Worm (Caenorhabditis elegans) whole organism, early embryonic: ENCODE data around the gene C08B6.6.

Experiments
- B0310.2 ChIP-seq: sonication (generic microtip); optimal IDR thresholded peaks from 2 replicates; lab custom pipeline; 2016; ENCODE audit warnings: mild to moderate bottlenecking, missing genetic modification characterization, missing compliant biosample characterization
- F13C5.2 ChIP-seq: sonication (generic microtip); optimal IDR thresholded peaks from 2 replicates; lab custom pipeline; 2017; ENCODE audit warnings: mild to moderate bottlenecking, missing genetic modification characterization, inconsistent platforms, missing compliant biosample characterization
- aly-1 ChIP-seq: sonication (generic microtip); optimal IDR thresholded peaks from 2 replicates; lab custom pipeline; 2016; ENCODE audit warnings: missing genetic modification characterization, missing compliant biosample characterization
- ama-1 ChIP-seq: fragments of 150-350 bp; optimal IDR thresholded peaks from 2 replicates; lab custom pipeline; 2014
- ceh-13 ChIP-seq: fragments of 200-800 bp; sonication (Bioruptor generic); optimal IDR thresholded peaks from 2 replicates; lab custom pipeline; 2018; ENCODE audit warnings: mild to moderate bottlenecking, missing genetic modification characterization, missing compliant biosample characterization
- ceh-36 ChIP-seq: sonication (generic microtip); optimal IDR thresholded peaks from 2 replicates; lab custom pipeline; 2016; ENCODE audit warnings: missing genetic modification characterization, inconsistent platforms, missing compliant biosample characterization
- ets-7 ChIP-seq: sonication (generic microtip); optimal IDR thresholded peaks from 2 replicates; lab custom pipeline; 2016; ENCODE audit warnings: missing genotype, missing genetic modification characterization, missing compliant biosample characterization
- flt-1 ChIP-seq: fragments of 200-800 bp; sonication (Bioruptor generic); IDR thresholded peaks from 2 replicates; pipeline ENCODE4 v1.3.6; 2022; ENCODE audit warnings: missing genetic modification characterization, missing compliant biosample characterization
- hmbx-1 ChIP-seq: sonication (generic microtip); optimal IDR thresholded peaks from 2 replicates; lab custom pipeline; 2016; ENCODE audit warnings: mild to moderate bottlenecking, missing genetic modification characterization, missing compliant biosample characterization
- hmg-4 ChIP-seq: fragments of 200-800 bp; sonication (Bioruptor generic); optimal IDR thresholded peaks from 2 replicates; lab custom pipeline; 2018; ENCODE audit warnings: mild to moderate bottlenecking, missing genetic modification characterization, missing compliant biosample characterization
- hnd-1 ChIP-seq: sonication (generic microtip); optimal IDR thresholded peaks from 2 replicates; lab custom pipeline; 2016; ENCODE audit warnings: missing genetic modification characterization, missing compliant biosample characterization
- pes-1 ChIP-seq: fragments of 200-800 bp; sonication (Bioruptor generic); IDR thresholded peaks from 2 replicates; pipeline ENCODE4 v1.3.6; 2022; ENCODE audit warnings: missing genetic modification reagents, missing genetic modification characterization, missing compliant biosample characterization
- scrt-1 ChIP-seq: fragments of 200-800 bp; sonication (Bioruptor generic); IDR thresholded peaks from 2 replicates; pipeline ENCODE4 v1.3.6; 2022; ENCODE audit warnings: missing genetic modification characterization, missing compliant biosample characterization
- sea-1 ChIP-seq: fragments of 200-800 bp; sonication (Bioruptor generic); conservative IDR thresholded peaks from 2 replicates; pipeline ENCODE4 v1.3.6; 2022; ENCODE audit warnings: missing genetic modification characterization, missing compliant biosample characterization
- tbx-11 ChIP-seq: fragments of 200-800 bp; sonication (Bioruptor generic); IDR thresholded peaks from 2 replicates; pipeline ENCODE4 v1.3.6; 2022; ENCODE audit warnings: missing genetic modification characterization, missing compliant biosample characterization
- tbx-37 ChIP-seq: fragments of 200-800 bp; sonication (Bioruptor generic); conservative IDR thresholded peaks from 2 replicates; pipeline ENCODE4 v1.3.6; 2022; ENCODE audit warnings: missing genetic modification reagents, missing genetic modification characterization, missing compliant biosample characterization
- tra-4 ChIP-seq: sonication (generic microtip); optimal IDR thresholded peaks from 2 replicates; lab custom pipeline; 2017; ENCODE audit warnings: missing genetic modification characterization, missing compliant biosample characterization

C08B6.6 gene

ce11 chrV:10145653-10146052 lies 22.2 kb downstream of the C08B6.6 start, which contains the start of gene C51E3.9:
Gene C51E3.9 (plus strand): TSS chrV:10145953.
- no peak for TF ChIP-seq ets-7 (tag; lab: Kevin White, UChicago)
- no peak for TF ChIP-seq ceh-13

ce11 chrV:10146787-10147186 lies 23.4 kb downstream of the C08B6.6 start:
- TF ChIP-seq tbx-37 (GFP tag; lab: Robert Waterston, UW) (no peak), pes-1 (GFP tag; lab: Robert Waterston, UW) (no peak), aly-1 (tag; lab: Kevin White, UChicago) (no peak), scrt-1 (GFP tag; lab: Robert Waterston, UW) (no peak), hnd-1 (no peak), ceh-36 (tag; lab: Kevin White, UChicago) (no peak), ama-1 (lab: Kevin White, UChicago) (no peak), B0310.2 (tag; lab: Kevin White, UChicago) (no peak), hmbx-1 (tag; lab: Kevin White, UChicago) (no peak)

ce11 chrV:10148352-10148751 lies 24.9 kb downstream of the C08B6.6 start, which contains the start of gene srsx-26:
Gene srsx-26 (plus strand): TSS chrV:10148652.
- TF ChIP-seq ceh-36 (tag; lab: Kevin White, UChicago) (no peak), tbx-37 (GFP tag; lab: Robert Waterston, UW) (no peak), tra-4 (tag; lab: Kevin White, UChicago) (no peak), hmbx-1 (tag; lab: Kevin White, UChicago) (no peak), sea-1 (GFP tag; lab: Robert Waterston, UW) (no peak), pes-1 (GFP tag; lab: Robert Waterston, UW) (no peak), flt-1 (GFP tag; lab: Robert Waterston, UW) (no peak), F13C5.2 (tag; lab: Kevin White, UChicago) (no peak), scrt-1 (GFP tag; lab: Robert Waterston, UW) (no peak), tbx-11 (no peak), ceh-13 (no peak), ets-7 (tag; lab: Kevin White, UChicago) (no peak), aly-1 (tag; lab: Kevin White, UChicago) (no peak), B0310.2 (tag; lab: Kevin White, UChicago) (no peak), hmg-4 (GFP tag; lab: Kevin White, UChicago) (no peak), hnd-1 (no peak), ama-1 (lab: Kevin White, UChicago) (no peak)

ce11 chrV:10149728-10150127 lies 26.3 kb downstream of the C08B6.6 start, which contains the start of gene srsx-27:
Gene srsx-27 (plus strand): TSS chrV:10150028.
- TF ChIP-seq sea-1 (GFP tag; lab: Robert Waterston, UW) (no peak), scrt-1 (GFP tag; lab: Robert Waterston, UW) (no peak), hnd-1 (no peak), tbx-11 (no peak), ets-7 (tag; lab: Kevin White, UChicago) (no peak), ama-1 (lab: Kevin White, UChicago) (no peak)

ce11 chrV:10152278-10152677 lies 28.9 kb downstream of the C08B6.6 start, which contains the start of gene srsx-28:
Gene srsx-28 (plus strand): TSS chrV:10152578.
- TF ChIP-seq tbx-11 (no peak), hnd-1 (no peak), sea-1 (GFP tag; lab: Robert Waterston, UW) (no peak), ceh-36 (tag; lab: Kevin White, UChicago) (no peak), ceh-13 (no peak), pes-1 (GFP tag; lab: Robert Waterston, UW) (no peak), hmbx-1 (tag; lab: Kevin White, UChicago) (no peak), F13C5.2 (tag; lab: Kevin White, UChicago) (no peak), tra-4 (tag; lab: Kevin White, UChicago) (no peak), scrt-1 (GFP tag; lab: Robert Waterston, UW) (no peak), ama-1 (lab: Kevin White, UChicago) (no peak), aly-1 (tag; lab: Kevin White, UChicago) (no peak), B0310.2 (tag; lab: Kevin White, UChicago) (no peak), flt-1 (GFP tag; lab: Robert Waterston, UW) (no peak), hmg-4 (GFP tag; lab: Kevin White, UChicago) (no peak), tbx-37 (GFP tag; lab: Robert Waterston, UW) (no peak), ets-7 (tag; lab: Kevin White, UChicago) (no peak)

- TF ChIP-seq pes-1 (GFP tag; lab: Robert Waterston, UW) (no peak), aly-1 (tag; lab: Kevin White, UChicago) (no peak), ceh-36 (tag; lab: Kevin White, UChicago) (no peak), hmg-4 (GFP tag; lab: Kevin White, UChicago) (no peak), tbx-11 (no peak), ceh-13 (no peak), F13C5.2 (tag; lab: Kevin White, UChicago) (no peak)
Measured at ce11 chrV:10153076-10153475, 29.7 kb downstream of the C08B6.6 start.

ce11 chrV:10154698-10155097 lies 31.3 kb downstream of the C08B6.6 start, which contains the start of gene srsx-29:
Gene srsx-29 (plus strand): TSS chrV:10154998.
- no peak for TF ChIP-seq pes-1 (GFP tag; lab: Robert Waterston, UW)
- TF ChIP-seq ama-1 (lab: Kevin White, UChicago) = no peak
- TF ChIP-seq hnd-1 = no peak
- no peak for TF ChIP-seq sea-1 (GFP tag; lab: Robert Waterston, UW)
- no peak for TF ChIP-seq B0310.2 (tag; lab: Kevin White, UChicago)
- no peak for TF ChIP-seq tbx-11
- TF ChIP-seq tra-4 (tag; lab: Kevin White, UChicago) = no peak
- TF ChIP-seq ets-7 (tag; lab: Kevin White, UChicago) = no peak
- no peak for TF ChIP-seq scrt-1 (GFP tag; lab: Robert Waterston, UW)
- TF ChIP-seq ceh-13 = no peak
- TF ChIP-seq hmg-4 (GFP tag; lab: Kevin White, UChicago) = no peak
- TF ChIP-seq flt-1 (GFP tag; lab: Robert Waterston, UW) = no peak
